Worm (Caenorhabditis elegans) whole organism, young adult: ENCODE results near the gene F42F12.14.

Experiments
- B0019.2 ChIP-seq: fragments of 200-800 bp; sonication (Bioruptor generic); conservative IDR thresholded peaks from 2 replicates; pipeline ENCODE4 v1.3.6; 2022; ENCODE audit warnings: missing genetic modification reagents, missing genetic modification characterization, missing compliant biosample characterization
- F57C9.4 ChIP-seq: sonication (generic microtip); optimal IDR thresholded peaks from 2 replicates; lab custom pipeline; 2017; ENCODE audit warnings: mild to moderate bottlenecking, missing genetic modification characterization, missing compliant biosample characterization
- T07F8.4 ChIP-seq: sonication (generic microtip); optimal IDR thresholded peaks from 2 replicates; lab custom pipeline; 2016; ENCODE audit warnings: mild to moderate bottlenecking, missing genetic modification characterization, moderate library complexity, missing compliant biosample characterization
- Y56A3A.18 ChIP-seq: fragments of 200-800 bp; sonication (Bioruptor generic); IDR thresholded peaks from 2 replicates; pipeline ENCODE4 v1.3.6; 2022; ENCODE audit warnings: missing genetic modification reagents, missing genetic modification characterization, missing compliant biosample characterization
- egl-18 ChIP-seq: fragments of 200-800 bp; sonication (Bioruptor generic); IDR thresholded peaks from 2 replicates; pipeline ENCODE4 v1.3.6; 2022; ENCODE audit warnings: missing genetic modification reagents, missing genetic modification characterization, missing compliant biosample characterization
- egl-44 ChIP-seq: fragments of 200-800 bp; sonication (Bioruptor generic); IDR thresholded peaks from 2 replicates; pipeline ENCODE4 v1.3.6; 2022; ENCODE audit warnings: missing genetic modification reagents, missing genetic modification characterization, missing compliant biosample characterization
- hlh-12 ChIP-seq: sonication (generic microtip); optimal IDR thresholded peaks from 2 replicates; lab custom pipeline; 2016; ENCODE audit warnings: missing genetic modification characterization, missing compliant biosample characterization
- hsf-1 ChIP-seq: fragments of 200-800 bp; sonication (Bioruptor generic); IDR thresholded peaks from 2 replicates; pipeline ENCODE4 v1.3.6; 2022; ENCODE audit warnings: missing genetic modification reagents, missing genetic modification characterization, missing compliant biosample characterization
- nhr-90 ChIP-seq: sonication (generic microtip); optimal IDR thresholded peaks from 2 replicates; lab custom pipeline; 2016; ENCODE audit warnings: missing genotype, mild to moderate bottlenecking, missing genetic modification characterization, missing compliant biosample characterization
- tbx-9 ChIP-seq: sonication (generic microtip); optimal IDR thresholded peaks from 2 replicates; lab custom pipeline; 2016; ENCODE audit warnings: borderline replicate concordance, missing genetic modification characterization, inconsistent platforms, missing compliant biosample characterization
- xnd-1 ChIP-seq: sonication (generic microtip); optimal IDR thresholded peaks from 2 replicates; lab custom pipeline; 2016; ENCODE audit warnings: missing genotype, missing genetic modification reagents, missing genetic modification characterization, missing compliant biosample characterization
- ztf-28 ChIP-seq: fragments of 200-800 bp; sonication (Bioruptor generic); IDR thresholded peaks from 2 replicates; pipeline ENCODE4 v1.3.6; 2022; ENCODE audit warnings: missing genetic modification reagents, missing genetic modification characterization, missing compliant biosample characterization

DNA sequence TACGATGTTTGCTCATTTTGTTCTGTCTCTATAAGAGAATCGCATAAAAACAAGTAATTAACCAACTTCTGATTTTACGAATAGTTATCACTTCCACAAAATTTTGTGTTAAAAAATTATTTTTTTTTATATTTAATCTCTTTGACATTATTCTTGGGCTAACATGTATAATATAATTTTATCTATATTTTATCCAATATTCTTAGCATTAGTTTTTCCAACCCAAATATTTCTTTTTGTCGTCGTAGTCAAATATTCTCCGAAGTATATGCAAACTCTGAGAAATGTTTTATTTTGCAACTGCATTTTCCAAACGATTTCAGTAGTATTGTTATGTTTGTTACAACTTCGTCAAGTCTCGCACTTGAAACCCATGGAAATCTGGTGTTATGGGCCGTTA is 14.9 kb upstream of the F42F12.14 start, which contains the start of gene srd-47:
- TF ChIP-seq xnd-1 (no peak), tbx-9 (tag; lab: Kevin White, UChicago) (no peak), ztf-28 (GFP tag; lab: Robert Waterston, UW) (no peak), hlh-12 (tag; lab: Kevin White, UChicago) (no peak), egl-44 (GFP tag; lab: Robert Waterston, UW) (no peak), T07F8.4 (tag; lab: Kevin White, UChicago) (no peak), egl-18 (GFP tag; lab: Robert Waterston, UW) (no peak), Y56A3A.18 (GFP tag; lab: Robert Waterston, UW) (no peak), nhr-90 (tag; lab: Kevin White, UChicago) (no peak), hsf-1 (GFP tag; lab: Robert Waterston, UW) (no peak), F57C9.4 (no peak), B0019.2 (GFP tag; lab: Robert Waterston, UW) (no peak)
